Fruit fly (Drosophila melanogaster): ENCODE results near the gene if.

Gene if

DNA sequence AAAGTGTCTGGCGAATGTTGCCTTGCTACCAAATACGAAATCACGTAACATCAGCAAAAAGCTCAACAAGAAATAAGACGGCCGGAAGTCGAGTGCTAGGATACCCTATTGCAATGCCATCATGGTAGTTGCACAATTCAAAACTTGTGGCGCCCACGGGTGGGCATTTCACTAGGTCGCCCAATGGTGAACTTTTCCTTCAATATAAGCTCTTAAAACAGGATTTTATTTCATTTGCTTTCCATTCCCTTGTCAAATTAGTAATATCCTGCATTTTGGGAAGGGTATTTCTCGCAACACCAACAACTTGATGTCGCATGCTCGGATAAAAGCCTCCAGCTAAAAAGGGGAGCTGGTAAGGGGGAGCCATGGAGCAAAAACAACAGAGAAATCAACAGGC, 21.7 kb downstream of the if start:
- TF ChIP-seq h (optimal IDR thresholded peaks at IDR 0.05): no peak

DNA sequence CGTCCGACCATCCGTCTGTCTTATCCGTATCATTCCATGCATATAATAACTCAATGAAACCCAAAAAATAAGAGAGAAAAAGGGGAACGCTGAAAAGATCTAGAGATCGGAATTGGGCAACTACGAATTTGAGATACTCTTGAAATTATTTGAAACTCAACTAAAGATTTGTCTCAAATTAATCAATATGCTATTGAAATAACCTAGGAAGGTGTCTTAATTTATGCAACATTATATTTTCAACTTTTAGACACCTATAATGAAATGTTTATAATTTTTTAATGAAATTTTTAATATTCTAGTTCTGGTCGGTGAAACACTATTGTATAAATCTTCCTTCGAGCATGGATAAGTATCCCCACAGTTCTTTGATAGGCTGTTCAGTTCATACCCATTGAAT, 22.7 kb downstream of the if start:
- no peak for TF ChIP-seq Myc (optimal IDR thresholded peaks at IDR 0.05)
- TF ChIP-seq psq (optimal IDR thresholded peaks at IDR 0.05): no peak
- no peak for TF ChIP-seq ttk (optimal IDR thresholded peaks at IDR 0.05)
- no peak for TF ChIP-seq insv (optimal IDR thresholded peaks at IDR 0.05)
- no peak for TF ChIP-seq Sin3A (optimal IDR thresholded peaks at IDR 0.05)
- no peak for TF ChIP-seq h (optimal IDR thresholded peaks at IDR 0.05)

dm6 chrX:16757645-16758044, 25.6 kb downstream of the if start:
- no peak for TF ChIP-seq psq (optimal IDR thresholded peaks at IDR 0.05)
- TF ChIP-seq ttk (optimal IDR thresholded peaks at IDR 0.05): no peak
- no peak for TF ChIP-seq Myc (optimal IDR thresholded peaks at IDR 0.05)
- no peak for TF ChIP-seq h (optimal IDR thresholded peaks at IDR 0.05)
- no peak for TF ChIP-seq insv (optimal IDR thresholded peaks at IDR 0.05)
- no peak for TF ChIP-seq Sin3A (optimal IDR thresholded peaks at IDR 0.05)

dm6 chrX:16753066-16753465, 30.2 kb downstream of the if start:
- TF ChIP-seq Sin3A (optimal IDR thresholded peaks at IDR 0.05): no peak
- TF ChIP-seq ttk (optimal IDR thresholded peaks at IDR 0.05): no peak
- TF ChIP-seq insv (optimal IDR thresholded peaks at IDR 0.05): no peak
- TF ChIP-seq h (optimal IDR thresholded peaks at IDR 0.05): no peak
- no peak for TF ChIP-seq psq (optimal IDR thresholded peaks at IDR 0.05)
- no peak for TF ChIP-seq Myc (optimal IDR thresholded peaks at IDR 0.05)

DNA sequence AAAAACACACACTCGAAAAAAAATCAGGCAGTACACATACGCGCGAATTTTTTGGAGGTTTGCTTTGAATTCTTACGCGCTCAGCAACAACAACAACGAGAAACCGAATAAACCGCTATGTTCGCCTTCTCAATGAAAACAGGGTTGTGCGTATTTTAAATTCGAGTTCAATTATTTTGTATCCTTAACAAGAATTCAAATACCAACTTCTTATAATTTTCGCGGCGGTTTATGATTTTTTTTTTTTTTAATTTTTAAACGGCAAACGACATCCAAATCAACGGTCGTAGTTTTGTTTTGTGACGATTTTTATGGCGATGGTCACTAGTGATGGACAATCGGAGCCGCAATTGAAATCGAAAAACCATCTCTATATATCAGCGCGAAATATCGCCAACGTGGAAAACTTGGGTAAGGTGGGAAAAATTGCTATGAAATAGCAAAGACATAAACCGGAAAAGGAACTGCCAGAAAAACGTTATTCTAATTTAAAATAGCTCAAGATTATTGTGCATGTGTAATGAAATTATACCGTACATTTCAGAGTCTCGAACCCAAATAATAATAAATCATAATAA, 31.6 kb downstream of the if start, which contains the start of gene goe:
goe (minus strand) TSS at position 332 of the 578 bp plus-strand sequence.
- TF ChIP-seq Sin3A (optimal IDR thresholded peaks at IDR 0.05) (no peak), psq (optimal IDR thresholded peaks at IDR 0.05) (no peak), ttk (optimal IDR thresholded peaks at IDR 0.05) (no peak), h (optimal IDR thresholded peaks at IDR 0.05) (no peak)

dm6 chrX:16750712-16751578, 32.3 kb downstream of the if start:
- no peak for TF ChIP-seq insv (optimal IDR thresholded peaks at IDR 0.05)
- TF ChIP-seq psq (optimal IDR thresholded peaks at IDR 0.05): no peak
- no peak for TF ChIP-seq Myc (optimal IDR thresholded peaks at IDR 0.05)
- no peak for TF ChIP-seq Sin3A (optimal IDR thresholded peaks at IDR 0.05)
- TF ChIP-seq ttk (optimal IDR thresholded peaks at IDR 0.05): no peak
- TF ChIP-seq h (optimal IDR thresholded peaks at IDR 0.05): no peak

dm6 chrX:16749324-16749723, 33.9 kb downstream of the if start:
- TF ChIP-seq Sin3A (optimal IDR thresholded peaks at IDR 0.05): no peak
- no peak for TF ChIP-seq h (optimal IDR thresholded peaks at IDR 0.05)
- no peak for TF ChIP-seq Myc (optimal IDR thresholded peaks at IDR 0.05)
- no peak for TF ChIP-seq ttk (optimal IDR thresholded peaks at IDR 0.05)
- TF ChIP-seq insv (optimal IDR thresholded peaks at IDR 0.05): no peak
- TF ChIP-seq psq (optimal IDR thresholded peaks at IDR 0.05): no peak

DNA sequence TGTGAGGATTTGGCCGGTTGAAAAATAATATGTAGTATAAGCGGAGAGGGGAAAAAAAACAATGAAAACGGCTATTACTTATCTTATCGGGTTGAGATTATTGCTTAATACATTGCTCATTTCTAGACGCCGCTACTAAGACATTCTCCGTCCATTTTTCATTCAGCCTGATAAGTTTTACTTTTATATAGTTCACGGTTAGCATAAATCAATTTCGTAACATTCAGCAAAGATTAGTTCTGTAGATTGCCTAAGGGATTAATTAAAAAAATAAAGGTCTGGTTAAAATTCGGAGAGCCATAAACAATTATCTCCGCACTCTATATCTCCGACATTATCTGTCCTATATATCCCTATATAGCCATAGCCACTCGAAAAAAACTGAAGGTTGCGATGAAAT, 35.8 kb downstream of the if start:
- TF ChIP-seq Myc (optimal IDR thresholded peaks at IDR 0.05) (no peak), h (optimal IDR thresholded peaks at IDR 0.05) (no peak), insv (optimal IDR thresholded peaks at IDR 0.05) (no peak), ttk (optimal IDR thresholded peaks at IDR 0.05) (no peak), Sin3A (optimal IDR thresholded peaks at IDR 0.05) (no peak)

- TF ChIP-seq h (optimal IDR thresholded peaks at IDR 0.05) (peak; percentile 4), insv (optimal IDR thresholded peaks at IDR 0.05) (no peak)
These were observed 36.4 kb downstream of the if start for dm6 chrX:16746824-16747223.

DNA sequence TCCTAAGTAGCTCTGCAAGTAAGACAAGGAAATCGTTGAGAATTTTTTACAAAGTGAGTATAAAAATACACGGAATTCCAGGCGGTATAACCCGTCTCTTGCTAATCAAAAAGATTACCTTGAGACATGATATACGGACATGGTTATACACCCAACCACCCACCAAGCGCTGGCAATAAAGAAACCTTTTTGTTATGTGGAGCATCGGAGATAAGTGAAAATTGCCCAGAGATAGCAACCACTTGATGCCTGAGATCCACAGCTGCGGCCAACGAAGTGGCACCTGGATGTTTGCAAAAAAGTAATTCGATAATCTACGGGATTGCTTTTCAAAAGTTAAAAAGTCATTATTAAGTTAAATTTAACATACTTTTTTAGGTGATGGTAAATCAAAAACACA, 37.3 kb downstream of the if start:
- TF ChIP-seq insv (optimal IDR thresholded peaks at IDR 0.05): no peak
- no peak for TF ChIP-seq psq (optimal IDR thresholded peaks at IDR 0.05)
- TF ChIP-seq ttk (optimal IDR thresholded peaks at IDR 0.05): no peak
- no peak for TF ChIP-seq h (optimal IDR thresholded peaks at IDR 0.05)
- no peak for TF ChIP-seq Myc (optimal IDR thresholded peaks at IDR 0.05)
- TF ChIP-seq Sin3A (optimal IDR thresholded peaks at IDR 0.05): no peak

- TF ChIP-seq ttk (optimal IDR thresholded peaks at IDR 0.05) (no peak), psq (optimal IDR thresholded peaks at IDR 0.05) (no peak), Myc (optimal IDR thresholded peaks at IDR 0.05) (no peak), Sin3A (optimal IDR thresholded peaks at IDR 0.05) (no peak), h (optimal IDR thresholded peaks at IDR 0.05) (no peak)
These were observed 38.9 kb downstream of the if start for dm6 chrX:16744345-16744744.

DNA sequence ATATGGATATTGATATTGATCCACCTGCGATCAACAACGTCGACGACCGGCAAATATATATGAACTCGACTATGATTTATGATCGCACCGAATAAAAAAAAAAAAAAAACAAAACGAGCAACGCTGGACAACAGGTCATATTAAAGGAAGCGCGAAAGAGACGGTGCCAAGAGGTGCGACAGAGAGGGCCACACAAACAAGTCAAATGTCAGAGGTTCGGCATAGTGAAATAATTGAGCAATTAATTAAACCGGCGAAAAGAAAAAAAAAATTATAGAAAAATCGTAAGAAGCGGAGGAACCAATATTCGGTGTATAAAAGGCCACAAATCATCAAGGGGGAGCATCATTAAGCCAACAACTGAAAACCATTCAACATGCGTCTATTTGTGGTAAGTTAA, 40.7 kb downstream of the if start, which contains the start of gene Twdlalpha:
Twdlalpha (plus strand) TSS at position 301 of the 400 bp plus-strand sequence.
- TF ChIP-seq Myc (optimal IDR thresholded peaks at IDR 0.05) (no peak), Sin3A (optimal IDR thresholded peaks at IDR 0.05) (no peak), ttk (optimal IDR thresholded peaks at IDR 0.05) (no peak), insv (optimal IDR thresholded peaks at IDR 0.05) (no peak)

DNA sequence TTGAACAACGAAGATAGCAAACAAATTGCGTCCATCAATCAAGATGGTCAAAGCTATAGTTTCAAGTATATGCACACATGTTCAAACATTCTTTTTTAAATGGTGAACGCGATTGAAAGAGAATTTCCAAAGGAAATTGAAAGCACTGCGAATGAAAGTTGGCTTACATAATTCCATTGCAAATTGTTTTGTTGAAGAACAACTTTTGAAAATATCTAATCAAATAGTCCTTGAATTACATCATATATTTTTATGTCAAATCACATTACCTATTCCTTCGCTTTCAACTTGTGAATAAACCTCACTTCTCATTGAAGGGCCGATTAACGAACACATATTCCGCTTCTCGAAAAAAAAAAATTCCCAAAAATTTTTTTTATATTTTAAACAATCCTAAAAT, 42.6 kb downstream of the if start, which contains the start of gene CG32568:
CG32568 (plus strand) TSS at position 301 of the 400 bp plus-strand sequence.
- TF ChIP-seq ttk (optimal IDR thresholded peaks at IDR 0.05) (no peak), psq (optimal IDR thresholded peaks at IDR 0.05) (no peak), Myc (optimal IDR thresholded peaks at IDR 0.05) (no peak)
